Worm (Caenorhabditis elegans): ENCODE measurements around the gene C45B2.6.

ce11 chrX:6024977-6025376 is 27.7 kb upstream of the C45B2.6 start:
- TF ChIP-seq nhr-85 (tag) (no peak), aly-2 (tag; optimal IDR thresholded peaks at IDR 0.05) (no peak), ets-5 (GFP tag; IDR thresholded peaks at IDR 0.05) (no peak), ztf-4 (tag; optimal IDR thresholded peaks at IDR 0.05) (no peak), nhr-76 (tag; optimal IDR thresholded peaks at IDR 0.05) (no peak), lin-39 (tag; optimal IDR thresholded peaks at IDR 0.05) (no peak), lin-15B (tag; optimal IDR thresholded peaks at IDR 0.05) (no peak), tlp-1 (tag; optimal IDR thresholded peaks at IDR 0.05) (no peak), snpc-4 (tag; optimal IDR thresholded peaks at IDR 0.05) (no peak), unc-130 (tag; optimal IDR thresholded peaks at IDR 0.05) (no peak)

All from whole organism, L1 larva.